Worm (Caenorhabditis elegans): Measurements from ENCODE around the gene Y67D8B.1.
A peak's percentile ranks its signal among the peaks of the same experiment; 100 is the strongest.

The Y67D8B.1 gene

ce11 chrIV:3145587-3145986 lies 26.8 kb downstream of the Y67D8B.1 start, which contains the start of gene T23E1.3:
T23E1.3 (plus strand) TSS chrIV:3145887.
- TF ChIP-seq snpc-4 (tag; optimal IDR thresholded peaks at IDR 0.05) (no peak), lin-11 (tag; optimal IDR thresholded peaks at IDR 0.05) (no peak), ceh-82 (tag; optimal IDR thresholded peaks at IDR 0.05) (no peak), elt-1 (tag; optimal IDR thresholded peaks at IDR 0.05) (no peak), nhr-11 (tag; optimal IDR thresholded peaks at IDR 0.05) (no peak), ZK546.5 (tag; optimal IDR thresholded peaks at IDR 0.05) (no peak)

ce11 chrIV:3136493-3136892 lies 35.9 kb downstream of the Y67D8B.1 start:
- TF ChIP-seq peb-1 (tag; optimal IDR thresholded peaks at IDR 0.05) (no peak), nhr-6 (tag; optimal IDR thresholded peaks at IDR 0.05) (no peak), unc-55 (GFP tag; optimal IDR thresholded peaks at IDR 0.05) (peak; percentile 37), nhr-77 (tag; optimal IDR thresholded peaks at IDR 0.05) (no peak), ama-1 (optimal IDR thresholded peaks at IDR 0.05) (no peak), lsy-2 (tag; optimal IDR thresholded peaks at IDR 0.05) (peak in 1 of 2 experiments; percentile 63), ztf-11 (tag; optimal IDR thresholded peaks at IDR 0.05) (no peak), R02D3.7 (tag; optimal IDR thresholded peaks at IDR 0.05) (no peak)

- TF ChIP-seq unc-55 (GFP tag; optimal IDR thresholded peaks at IDR 0.05) (peak; percentile 88), nhr-11 (tag; optimal IDR thresholded peaks at IDR 0.05) (no peak), egl-27 (tag; optimal IDR thresholded peaks at IDR 0.05) (peak; percentile 2), zag-1 (tag; optimal IDR thresholded peaks at IDR 0.05) (peak; percentile 86), mdl-1 (tag; optimal IDR thresholded peaks at IDR 0.05) (peak in 1 of 2 experiments; percentile 74), nhr-77 (tag; optimal IDR thresholded peaks at IDR 0.05) (no peak), crh-2 (tag; optimal IDR thresholded peaks at IDR 0.05) (peak; percentile 57), lsy-2 (tag; optimal IDR thresholded peaks at IDR 0.05) (peak; percentile 5 to 60), nhr-25 (tag; optimal IDR thresholded peaks at IDR 0.05) (no peak), ztf-4 (tag; optimal IDR thresholded peaks at IDR 0.05) (peak; percentile 7), R02D3.7 (tag; optimal IDR thresholded peaks at IDR 0.05) (no peak), C34F6.9 (tag; optimal IDR thresholded peaks at IDR 0.05) (peak; percentile 87), nhr-21 (tag; optimal IDR thresholded peaks at IDR 0.05) (peak; percentile 15), sma-9 (GFP tag; optimal IDR thresholded peaks at IDR 0.05) (peak; percentile 76), sma-9 (tag; optimal IDR thresholded peaks at IDR 0.05) (no peak), F13H6.1 (tag; optimal IDR thresholded peaks at IDR 0.05) (peak; percentile 76), nhr-129 (tag; optimal IDR thresholded peaks at IDR 0.05) (peak; percentile 81), blmp-1 (tag; optimal IDR thresholded peaks at IDR 0.05; ENCODE audit: insufficient read depth) (no peak), nhr-237 (tag; optimal IDR thresholded peaks at IDR 0.05) (no peak), nhr-6 (tag; optimal IDR thresholded peaks at IDR 0.05) (no peak), lin-11 (tag; optimal IDR thresholded peaks at IDR 0.05) (peak; percentile 39), lin-13 (GFP tag; optimal IDR thresholded peaks at IDR 0.05) (peak; percentile 35), ceh-16 (tag; optimal IDR thresholded peaks at IDR 0.05) (no peak), Y55F3AM.14 (GFP tag; optimal IDR thresholded peaks at IDR 0.05) (peak; percentile 42), lin-39 (tag; optimal IDR thresholded peaks at IDR 0.05) (no peak), unc-39 (tag; optimal IDR thresholded peaks at IDR 0.05) (peak; percentile 24), peb-1 (tag; optimal IDR thresholded peaks at IDR 0.05) (no peak), skn-1 (tag; optimal IDR thresholded peaks at IDR 0.05) (no peak), mab-5 (tag; optimal IDR thresholded peaks at IDR 0.05) (peak; percentile 48)
These were observed 37.4 kb downstream of the Y67D8B.1 start for ce11 chrIV:3135000-3135399.

ce11 chrIV:3133099-3133817 lies 39.2 kb downstream of the Y67D8B.1 start, which contains the start of gene mca-3:
mca-3 (minus strand) TSS chrIV:3133149.
- TF ChIP-seq F13H6.1 (tag; optimal IDR thresholded peaks at IDR 0.05) (peak; percentile 41), C34F6.9 (tag; optimal IDR thresholded peaks at IDR 0.05) (peak; percentile 12), fos-1 (tag; optimal IDR thresholded peaks at IDR 0.05) (peak; percentile 58), unc-62 (GFP tag; optimal IDR thresholded peaks at IDR 0.05) (no peak), nhr-237 (tag; optimal IDR thresholded peaks at IDR 0.05) (no peak), unc-55 (GFP tag; optimal IDR thresholded peaks at IDR 0.05) (peak; percentile 24), zag-1 (tag; optimal IDR thresholded peaks at IDR 0.05) (peak; percentile 6)
